Fruit fly (Drosophila melanogaster): ENCODE measurements around the gene CG13907.

The CG13907 gene

DNA sequence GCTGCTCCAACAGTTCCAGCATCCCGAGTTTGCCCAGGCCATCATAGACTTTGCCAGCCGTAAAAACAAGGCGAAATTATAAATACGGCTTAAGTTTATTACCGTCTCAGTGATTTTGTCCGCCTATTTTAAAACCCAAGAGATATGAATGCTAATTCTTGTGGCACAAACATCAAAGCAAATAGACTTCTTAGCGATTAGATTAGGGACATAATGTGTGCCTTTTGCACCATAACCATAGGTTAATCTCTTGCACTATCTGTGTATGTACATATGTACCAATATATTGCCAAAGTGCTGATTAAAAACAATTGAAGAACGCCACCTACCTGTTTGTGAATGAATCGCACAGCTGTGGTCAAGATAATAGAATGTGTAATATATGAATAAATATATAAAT, 29.5 kb downstream of the CG13907 start (continued):
- TF ChIP-seq Neu2 (GFP tag; optimal IDR thresholded peaks at IDR 0.05; ENCODE audit: borderline replicate concordance) (no peak), zf30C (GFP tag; optimal IDR thresholded peaks at IDR 0.05) (no peak), CTCF (GFP tag; optimal IDR thresholded peaks at IDR 0.05) (no peak), dysf (GFP tag; IDR thresholded peaks at IDR 0.05) (no peak), sd (tag; optimal IDR thresholded peaks at IDR 0.05) (peak; percentile 47), HLHmδ (GFP tag; optimal IDR thresholded peaks at IDR 0.05) (no peak), CG17385 (GFP tag; optimal IDR thresholded peaks at IDR 0.05) (no peak), Chrac-16 (GFP tag; optimal IDR thresholded peaks at IDR 0.05) (no peak), CG33213 (GFP tag; optimal IDR thresholded peaks at IDR 0.05) (no peak), Ada2b (GFP tag; IDR thresholded peaks at IDR 0.05) (no peak), CG16863 (GFP tag; optimal IDR thresholded peaks at IDR 0.05) (no peak), CG10431 (GFP tag; optimal IDR thresholded peaks at IDR 0.05) (no peak), CkIIα-i1 (GFP tag; IDR thresholded peaks at IDR 0.05) (no peak), lab (GFP tag; optimal IDR thresholded peaks at IDR 0.05) (peak; percentile 5), Gug (GFP tag; IDR thresholded peaks at IDR 0.05) (no peak), pzg (GFP tag; optimal IDR thresholded peaks at IDR 0.05) (no peak), CG2116 (GFP tag; optimal IDR thresholded peaks at IDR 0.05) (no peak), CG32767 (GFP tag; IDR thresholded peaks at IDR 0.05) (no peak), CG9932 (GFP tag; IDR thresholded peaks at IDR 0.05) (no peak), hkb (optimal IDR thresholded peaks at IDR 0.05) (no peak), hkb (GFP tag; IDR thresholded peaks at IDR 0.05) (no peak), ems (GFP tag; optimal IDR thresholded peaks at IDR 0.05) (no peak), CG6175 (GFP tag; IDR thresholded peaks at IDR 0.05) (no peak)

DNA sequence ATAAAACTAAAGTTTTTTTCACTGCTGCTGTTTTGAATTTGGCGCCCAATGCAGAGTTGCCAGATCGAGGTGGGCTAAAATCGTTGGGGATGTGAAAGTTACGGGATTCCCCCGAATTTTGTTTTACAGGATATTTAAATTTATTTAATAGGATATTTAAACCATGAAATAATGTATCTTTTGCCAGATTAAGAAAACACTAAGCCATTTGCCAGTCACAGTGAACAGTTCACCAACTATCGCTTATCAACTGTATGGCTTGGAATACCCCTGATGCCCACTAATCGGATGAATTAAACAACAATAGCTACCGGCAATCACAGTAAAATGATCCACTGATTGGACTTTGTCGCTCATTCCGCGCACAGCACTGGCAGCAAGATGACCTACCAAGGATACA, 30.8 kb downstream of the CG13907 start, which contains the start of gene Dci:
TSS of gene Dci (plus strand) at position 286 of the 400 bp plus-strand sequence.
- TF ChIP-seq ken (GFP tag; IDR thresholded peaks at IDR 0.05) (peak; percentile 89), CG6272 (GFP tag; IDR thresholded peaks at IDR 0.05) (peak; percentile 62), CG1792 (GFP tag; optimal IDR thresholded peaks at IDR 0.05) (peak; percentile 47), CG13287 (GFP tag; IDR thresholded peaks at IDR 0.05; ENCODE audit: partially characterized antibody) (peak; percentile 91), caup (GFP tag; optimal IDR thresholded peaks at IDR 0.05; ENCODE audit: severe bottlenecking) (peak; percentile 10), croc (GFP tag; conservative IDR thresholded peaks at IDR 0.05) (no peak; the same call in 1 of the 3 replicates), CG16813 (GFP tag; IDR thresholded peaks at IDR 0.05; ENCODE audit: partially characterized antibody) (peak; percentile 90), prd (optimal IDR thresholded peaks at IDR 0.05) (no peak), prd (GFP tag; IDR thresholded peaks at IDR 0.05) (peak; percentile 91), Blimp-1 (GFP tag; optimal IDR thresholded peaks at IDR 0.05) (no peak), ind (GFP tag; optimal IDR thresholded peaks at IDR 0.05) (peak; percentile 80), CG34224 (GFP tag; IDR thresholded peaks at IDR 0.05; ENCODE audit: partially characterized antibody) (peak; percentile 89), pros (GFP tag; optimal IDR thresholded peaks at IDR 0.05) (no peak), PHDP (tag; optimal IDR thresholded peaks at IDR 0.05) (no peak), lov (optimal IDR thresholded peaks at IDR 0.05) (no peak), lov (GFP tag; IDR thresholded peaks at IDR 0.05) (0 out of 3 replicates have a peak, but pooled peaks have one; percentile 12), Nf-YC (tag; optimal IDR thresholded peaks at IDR 0.05) (no peak), CG6791 (GFP tag; IDR thresholded peaks at IDR 0.05; ENCODE audit: partially characterized antibody) (peak; percentile 66), CG2129 (GFP tag; IDR thresholded peaks at IDR 0.05; ENCODE audit: partially characterized antibody) (peak; percentile 82), CG9797 (GFP tag; optimal IDR thresholded peaks at IDR 0.05) (peak; percentile 14), salm (tag; optimal IDR thresholded peaks at IDR 0.05) (no peak), Elba2 (GFP tag; optimal IDR thresholded peaks at IDR 0.05) (peak; percentile 26), shn (GFP tag; optimal IDR thresholded peaks at IDR 0.05) (peak; percentile 63), CG9932 (GFP tag; IDR thresholded peaks at IDR 0.05) (peak; percentile 89), CG1024 (GFP tag; IDR thresholded peaks at IDR 0.05) (peak; percentile 38; the same call in 1 of the 2 replicates), maf-S (GFP tag; optimal IDR thresholded peaks at IDR 0.05) (peak; percentile 52), Myb (GFP tag; optimal IDR thresholded peaks at IDR 0.05) (peak; percentile 10), CG8944 (GFP tag; optimal IDR thresholded peaks at IDR 0.05) (peak; percentile 54), usp (GFP tag; optimal IDR thresholded peaks at IDR 0.05) (no peak), CG11696 (GFP tag; IDR thresholded peaks at IDR 0.05) (no peak), CG6765 (GFP tag; optimal IDR thresholded peaks at IDR 0.05) (no peak)
